Worm (Caenorhabditis elegans): ENCODE data around the gene K10F12.7.

DNA sequence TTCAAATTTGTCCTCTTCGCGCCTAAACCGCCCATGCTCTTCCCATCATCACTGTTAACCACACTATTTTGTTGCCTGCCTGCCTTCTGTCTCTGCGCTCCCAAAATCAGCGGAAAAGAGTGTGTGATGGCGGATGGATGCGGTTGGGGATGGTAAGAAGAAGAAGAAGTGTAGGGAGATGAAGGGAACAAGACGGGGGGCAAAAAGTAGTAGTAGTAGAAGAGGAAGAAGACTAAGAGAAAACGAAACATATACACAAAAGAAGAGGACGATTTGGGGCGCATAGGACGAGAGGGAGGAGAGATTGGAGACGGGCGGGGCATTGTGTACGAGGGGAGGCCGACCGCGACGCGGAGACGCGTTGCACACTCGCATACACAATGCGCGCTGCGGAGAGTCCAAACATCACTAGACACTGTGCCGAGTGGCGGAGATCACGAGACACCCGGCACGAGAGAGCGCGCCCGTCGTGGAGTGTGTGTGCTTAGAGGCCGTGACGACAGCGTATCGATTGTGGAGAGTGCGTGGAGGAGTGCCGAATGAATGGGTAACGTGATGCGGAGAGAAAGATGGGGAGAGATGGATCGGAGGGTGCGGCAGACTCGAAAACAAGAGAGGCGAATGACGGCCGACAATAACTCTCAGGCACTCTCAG is 32.7 kb downstream of the K10F12.7 start:
- TF ChIP-seq unc-55 (GFP tag; optimal IDR thresholded peaks at IDR 0.05) (peak; percentile 27), dve-1 (tag; optimal IDR thresholded peaks at IDR 0.05) (peak; percentile 46), hlh-30 (tag; optimal IDR thresholded peaks at IDR 0.05; ENCODE audit: insufficient read depth) (peak; percentile 99), fkh-10 (GFP tag; optimal IDR thresholded peaks at IDR 0.05) (no peak), ceh-19 (GFP tag; optimal IDR thresholded peaks at IDR 0.05) (peak; percentile 43), ttx-3 (tag; optimal IDR thresholded peaks at IDR 0.05) (no peak), nfya-1 (tag; optimal IDR thresholded peaks at IDR 0.05) (peak; percentile 66), rnt-1 (tag; optimal IDR thresholded peaks at IDR 0.05) (peak; percentile 45), elt-4 (tag; optimal IDR thresholded peaks at IDR 0.05) (no peak)

Measured in whole organism, late embryonic.